Fruit fly (Drosophila melanogaster): ENCODE results near the gene Mal-B1.

DNA sequence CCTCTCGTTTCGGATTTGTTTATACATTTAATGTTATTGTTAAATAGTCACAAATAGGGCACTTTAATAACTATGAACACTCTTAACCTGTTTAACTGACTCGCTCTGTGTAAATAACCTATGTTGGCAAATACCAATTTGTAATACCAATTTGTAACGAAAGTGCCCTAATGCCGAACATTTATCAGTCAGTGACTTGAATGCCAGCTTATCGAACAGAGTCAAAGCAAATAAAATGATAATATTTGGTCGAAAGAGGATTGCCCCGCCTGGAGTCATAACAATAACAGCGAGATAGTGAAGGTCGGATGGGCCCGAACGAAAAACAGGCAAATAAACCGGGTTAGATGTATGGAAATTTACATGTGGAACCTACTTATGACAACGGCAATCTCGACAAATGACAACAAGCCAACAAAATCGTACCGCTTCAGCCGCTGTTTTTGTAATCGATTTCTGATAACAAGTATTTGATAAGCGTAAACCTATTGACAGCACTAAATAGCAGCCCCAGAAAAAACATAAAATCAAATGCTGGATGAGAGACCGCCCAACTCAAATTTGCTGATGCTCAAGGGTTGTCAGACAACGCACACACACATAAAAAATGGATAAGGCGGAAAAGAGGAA, 1.8 kb upstream of the Mal-B1 start:
- TF ChIP-seq EcR (GFP tag; optimal IDR thresholded peaks at IDR 0.05) (no peak), CG8478 (optimal IDR thresholded peaks at IDR 0.05) (no peak), pan (optimal IDR thresholded peaks at IDR 0.05) (no peak), Dll (optimal IDR thresholded peaks at IDR 0.05) (no peak)

Data from whole organism.